Fruit fly (Drosophila melanogaster) whole organism, embryonic: ENCODE measurements around the gene MED28.

Experiments
- ATbp ChIP-seq: fragments of 200-800 bp; sonication (Bioruptor generic); optimal IDR thresholded peaks from 2 replicates; lab custom pipeline; 2017; ENCODE audit warnings: missing biosample characterization, mild to moderate bottlenecking, missing genetic modification characterization, missing genetic modification reagents
- Ada2b ChIP-seq: fragments of 200-800 bp; sonication (Bioruptor generic); IDR thresholded peaks from 2 replicates; pipeline ENCODE4 v1.3.6; 2022; ENCODE audit warnings: missing biosample characterization, missing genetic modification characterization
- Atf-2 ChIP-seq: fragments of 200-800 bp; sonication (Bioruptor generic); optimal IDR thresholded peaks from 2 replicates; lab custom pipeline; 2016; ENCODE audit warnings: missing biosample characterization, missing genetic modification characterization
- Atf3 ChIP-seq: fragments of 200-800 bp; sonication (Bioruptor generic); optimal IDR thresholded peaks from 3 replicates; lab custom pipeline; 2016; ENCODE audit warnings: missing biosample characterization, missing genetic modification characterization
- B-H2 ChIP-seq: fragments of 200-800 bp; sonication (Bioruptor generic); optimal IDR thresholded peaks from 2 replicates; lab custom pipeline; 2018; ENCODE audit warnings: missing biosample characterization, mild to moderate bottlenecking, missing genetic modification characterization
- Bdp1 ChIP-seq: fragments of 200-800 bp; sonication (Bioruptor generic); optimal IDR thresholded peaks from 3 replicates; lab custom pipeline; 2016; ENCODE audit warnings: missing biosample characterization, missing genetic modification characterization
- CG10959 ChIP-seq: fragments of 200-800 bp; sonication (Bioruptor generic); IDR thresholded peaks from 2 replicates; pipeline ENCODE4 v1.3.6; 2022; ENCODE audit warnings: missing biosample characterization, missing genetic modification characterization
- CG12155 ChIP-seq: fragments of 200-800 bp; sonication (Bioruptor generic); optimal IDR thresholded peaks from 3 replicates; lab custom pipeline; 2016; ENCODE audit warnings: missing biosample characterization, missing genetic modification characterization
- CG15073 ChIP-seq: fragments of 200-800 bp; sonication (Bioruptor generic); optimal IDR thresholded peaks from 2 replicates; lab custom pipeline; 2016; ENCODE audit warnings: missing biosample characterization, missing genetic modification characterization
- CG1647 ChIP-seq: fragments of 200-800 bp; sonication (Bioruptor generic); optimal IDR thresholded peaks from 3 replicates; lab custom pipeline; 2016; ENCODE audit warnings: missing biosample characterization, missing genetic modification characterization
- CG16863 ChIP-seq: fragments of 200-800 bp; sonication (Bioruptor generic); optimal IDR thresholded peaks from 3 replicates; lab custom pipeline; 2016; ENCODE audit warnings: missing biosample characterization, missing genetic modification characterization
- CG17829 ChIP-seq: fragments of 200-800 bp; optimal IDR thresholded peaks from 2 replicates; lab custom pipeline; 2019; ENCODE audit warnings: missing biosample characterization, mild to moderate bottlenecking, missing genetic modification characterization, moderate library complexity
- CG18476 ChIP-seq: fragments of 200-800 bp; sonication (Bioruptor generic); optimal IDR thresholded peaks from 2 replicates; lab custom pipeline; 2016; ENCODE audit warnings: missing biosample characterization, mild to moderate bottlenecking, missing genetic modification characterization
- CG2712 ChIP-seq: fragments of 200-800 bp; optimal IDR thresholded peaks from 3 replicates; lab custom pipeline; 2019; ENCODE audit warnings: missing biosample characterization, mild to moderate bottlenecking, missing genetic modification characterization, moderate library complexity
- CG2875 ChIP-seq: fragments of 200-800 bp; sonication (Bioruptor generic); optimal IDR thresholded peaks from 2 replicates; lab custom pipeline; 2017; ENCODE audit warnings: missing biosample characterization, mild to moderate bottlenecking, missing genetic modification characterization, missing genetic modification reagents
- CG30403 ChIP-seq: fragments of 200-800 bp; sonication (Bioruptor generic); optimal IDR thresholded peaks from 3 replicates; lab custom pipeline; 2016; ENCODE audit warnings: missing biosample characterization, missing genetic modification characterization
- CG31441 ChIP-seq: fragments of 200-800 bp; sonication (Bioruptor generic); IDR thresholded peaks from 2 replicates; pipeline ENCODE4 v1.3.6; 2022; ENCODE audit warnings: missing biosample characterization, missing genetic modification characterization
- CG34422 ChIP-seq: fragments of 200-800 bp; sonication (Bioruptor generic); IDR thresholded peaks from 3 replicates; pipeline ENCODE4 v1.3.6; 2022; ENCODE audit warnings: missing biosample characterization, missing genetic modification characterization
- CG4328 ChIP-seq: fragments of 200-800 bp; sonication (Bioruptor generic); optimal IDR thresholded peaks from 3 replicates; lab custom pipeline; 2017; ENCODE audit warnings: missing biosample characterization, missing genetic modification reagents, missing genetic modification characterization
- CG5180 ChIP-seq: fragments of 200-800 bp; sonication (Bioruptor generic); optimal IDR thresholded peaks from 3 replicates; lab custom pipeline; 2017; ENCODE audit warnings: missing biosample characterization, missing genetic modification characterization, mild to moderate bottlenecking, moderate library complexity, missing genetic modification reagents
- CG6689 ChIP-seq: fragments of 200-800 bp; sonication (Bioruptor generic); IDR thresholded peaks from 2 replicates; pipeline ENCODE4 v1.3.6; 2022; ENCODE audit warnings: missing biosample characterization, missing genetic modification characterization
- CG7357 ChIP-seq: fragments of 200-800 bp; sonication (Bioruptor generic); IDR thresholded peaks from 3 replicates; pipeline ENCODE4 v1.3.6; 2022; ENCODE audit warnings: missing biosample characterization, missing genetic modification characterization
- CG7556 ChIP-seq: fragments of 200-800 bp; sonication (Bioruptor generic); optimal IDR thresholded peaks from 2 replicates; lab custom pipeline; 2017; ENCODE audit warnings: missing biosample characterization, mild to moderate bottlenecking, missing genetic modification characterization
- CG8359 ChIP-seq: fragments of 200-800 bp; sonication (Bioruptor generic); optimal IDR thresholded peaks from 2 replicates; lab custom pipeline; 2017; ENCODE audit warnings: missing biosample characterization, mild to moderate bottlenecking, missing genetic modification characterization, borderline replicate concordance
- CTCF ChIP-seq: fragments of 200-800 bp; sonication (Bioruptor generic); optimal IDR thresholded peaks from 2 replicates; lab custom pipeline; 2017; ENCODE audit warnings: missing biosample characterization, mild to moderate bottlenecking, missing genetic modification characterization, moderate library complexity
- D ChIP-seq, 2 experiments: fragments of 200-800 bp in 1 of 2; fragments of >200 bp in 1 of 2; sonication (Bioruptor generic) in 1 of 2; optimal IDR thresholded peaks; 2 replicates in 1 of 2; 3 replicates in 1 of 2; lab custom pipeline; 2017; ENCODE audit warnings: mild to moderate bottlenecking in 1 of 2, missing biosample characterization in 1 of 2, missing genetic modification characterization in 1 of 2, missing genetic modification reagents in 1 of 2
- D19B ChIP-seq: fragments of 200-800 bp; sonication (Bioruptor generic); optimal IDR thresholded peaks from 2 replicates; lab custom pipeline; 2017; ENCODE audit warnings: missing biosample characterization, mild to moderate bottlenecking, missing genetic modification characterization
- Dek ChIP-seq: fragments of 200-800 bp; sonication (Bioruptor generic); optimal IDR thresholded peaks from 3 replicates; lab custom pipeline; 2019; ENCODE audit warnings: missing biosample characterization, mild to moderate bottlenecking, missing genetic modification characterization, moderate library complexity
- Dfd ChIP-seq, 2 experiments: fragments of >200 bp; optimal IDR thresholded peaks; 2 replicates each; lab custom pipeline; 2017; ENCODE audit warnings: missing biosample characterization in 2 of 2, missing genetic modification characterization in 2 of 2
- Dp ChIP-seq: fragments of 200-800 bp; sonication (Bioruptor generic); optimal IDR thresholded peaks from 2 replicates; lab custom pipeline; 2018; ENCODE audit warnings: missing biosample characterization, mild to moderate bottlenecking, missing genetic modification characterization, moderate library complexity
- Fer3 ChIP-seq: fragments of 200-800 bp; sonication (Bioruptor generic); optimal IDR thresholded peaks from 2 replicates; lab custom pipeline; 2018; ENCODE audit warnings: missing biosample characterization, mild to moderate bottlenecking, missing genetic modification characterization, moderate library complexity
- Lhr ChIP-seq: fragments of 200-800 bp; sonication (Bioruptor generic); optimal IDR thresholded peaks from 3 replicates; lab custom pipeline; 2017; ENCODE audit warnings: mild to moderate bottlenecking, missing biosample characterization, missing genetic modification reagents, missing genetic modification characterization
- Opbp ChIP-seq: fragments of 200-800 bp; sonication (Bioruptor generic); IDR thresholded peaks from 3 replicates; pipeline ENCODE4 v1.3.6; 2022; ENCODE audit warnings: missing biosample characterization, missing genetic modification characterization; ENCODE audit not compliant: partially characterized antibody
- Sry-δ ChIP-seq: fragments of 200-800 bp; sonication (Bioruptor generic); optimal IDR thresholded peaks from 2 replicates; lab custom pipeline; 2016; ENCODE audit warnings: missing biosample characterization, missing genetic modification characterization
- az2 ChIP-seq: fragments of 200-800 bp; sonication (Bioruptor generic); optimal IDR thresholded peaks from 3 replicates; lab custom pipeline; 2016; ENCODE audit warnings: missing biosample characterization, missing genetic modification characterization
- bsh ChIP-seq, 2 experiments: fragments of 200-800 bp; sonication (Bioruptor generic); optimal IDR thresholded peaks; 2 replicates each; lab custom pipeline; 2017 to 2018; ENCODE audit warnings: mild to moderate bottlenecking in 2 of 2, missing biosample characterization in 2 of 2, missing genetic modification characterization in 2 of 2, moderate library complexity in 1 of 2
- chm ChIP-seq: fragments of 200-800 bp; sonication (Bioruptor generic); IDR thresholded peaks from 2 replicates; pipeline ENCODE4 v1.3.6; 2022; ENCODE audit warnings: missing biosample characterization, missing genetic modification characterization
- ci ChIP-seq: fragments of 200-800 bp; sonication (Bioruptor generic); IDR thresholded peaks from 3 replicates; pipeline ENCODE4 v1.3.6; 2022; ENCODE audit warnings: missing biosample characterization, missing genetic modification characterization
- croc ChIP-seq: fragments of 200-800 bp; sonication (Bioruptor generic); conservative IDR thresholded peaks from 3 replicates; pipeline ENCODE4 v1.3.6; 2022; ENCODE audit warnings: missing biosample characterization, missing genetic modification characterization
- cwo ChIP-seq: fragments of 200-800 bp; sonication (Bioruptor generic); optimal IDR thresholded peaks from 3 replicates; lab custom pipeline; 2017; ENCODE audit warnings: missing biosample characterization, missing genetic modification characterization, mild to moderate bottlenecking, moderate library complexity, missing genetic modification reagents
- dimm ChIP-seq: fragments of 200-800 bp; sonication (Bioruptor generic); IDR thresholded peaks from 2 replicates; pipeline ENCODE4 v1.3.6; 2022; ENCODE audit warnings: missing biosample characterization, missing genetic modification characterization
- disco-r ChIP-seq: fragments of 200-800 bp; sonication (Bioruptor generic); optimal IDR thresholded peaks from 2 replicates; lab custom pipeline; 2016; ENCODE audit warnings: missing biosample characterization, missing genetic modification characterization
- inv ChIP-seq: fragments of 200-800 bp; sonication (Bioruptor generic); IDR thresholded peaks from 2 replicates; pipeline ENCODE4 v1.3.6; 2022; ENCODE audit warnings: missing biosample characterization, missing genetic modification characterization; ENCODE audit not compliant: partially characterized antibody
- kni ChIP-seq: fragments of 200-800 bp; sonication (Bioruptor generic); optimal IDR thresholded peaks from 3 replicates; lab custom pipeline; 2017; ENCODE audit warnings: mild to moderate bottlenecking, missing biosample characterization, missing genetic modification reagents, missing genetic modification characterization
- lbe ChIP-seq: fragments of 200-800 bp; sonication (Bioruptor generic); optimal IDR thresholded peaks from 2 replicates; lab custom pipeline; 2016; ENCODE audit warnings: missing biosample characterization, mild to moderate bottlenecking, missing genetic modification characterization
- lola ChIP-seq, 3 experiments: fragments of >200 bp in 2 of 3; fragments of 200-800 bp in 1 of 3; sonication (Bioruptor generic) in 1 of 3; optimal IDR thresholded peaks; 2 replicates each; lab custom pipeline; 2017 to 2019; ENCODE audit warnings: missing biosample characterization in 3 of 3, missing genetic modification characterization in 3 of 3, mild to moderate bottlenecking in 1 of 3, moderate library complexity in 1 of 3
- luna ChIP-seq: fragments of 200-800 bp; sonication (Bioruptor generic); optimal IDR thresholded peaks from 2 replicates; lab custom pipeline; 2016; ENCODE audit warnings: missing biosample characterization, missing genetic modification characterization
- pum ChIP-seq: fragments of 200-800 bp; sonication (Bioruptor generic); optimal IDR thresholded peaks from 2 replicates; lab custom pipeline; 2016; ENCODE audit warnings: missing biosample characterization, missing genetic modification characterization
- slp2 ChIP-seq: fragments of 200-800 bp; sonication (Bioruptor generic); optimal IDR thresholded peaks from 2 replicates; lab custom pipeline; 2016; ENCODE audit warnings: missing biosample characterization, missing genetic modification characterization
- ttk ChIP-seq: fragments of 200-800 bp; sonication (Bioruptor generic); IDR thresholded peaks from 2 replicates; pipeline ENCODE4 v2.1.2; 2022; ENCODE audit warnings: missing biosample characterization, missing genetic modification characterization
- zfh1 ChIP-seq: fragments of 200-800 bp; sonication (Bioruptor generic); IDR thresholded peaks from 3 replicates; pipeline ENCODE4 v1.3.6; 2022; ENCODE audit warnings: missing biosample characterization, missing genetic modification characterization

MED28 gene

dm6 chr3R:25489685-25490084 lies 12.9 kb downstream of the MED28 start (continued):
- TF ChIP-seq ci (GFP tag; lab: Robert Waterston, UW): no peak
- TF ChIP-seq Lhr: no peak
- no peak for TF ChIP-seq Dp (GFP tag; lab: Kevin White, UChicago)
- TF ChIP-seq Dek (tag; lab: Kevin White, UChicago): no peak
- TF ChIP-seq CG5180 (GFP tag; lab: Kevin White, UChicago): no peak
- TF ChIP-seq CG7357 (GFP tag; lab: Robert Waterston, UW): no peak
- TF ChIP-seq CG18476 (GFP tag; lab: Kevin White, UChicago): no peak
- TF ChIP-seq CG17829 (tag; lab: Kevin White, UChicago): no peak
- no peak for TF ChIP-seq bsh (GFP tag; optimal IDR thresholded peaks at IDR 0.05; lab: Kevin White, UChicago)
- TF ChIP-seq Fer3 (tag; lab: Kevin White, UChicago): no peak
- no peak for TF ChIP-seq CG2875 (GFP tag; lab: Kevin White, UChicago)
- TF ChIP-seq CG34422 (GFP tag; lab: Robert Waterston, UW): no peak
- TF ChIP-seq inv (GFP tag; lab: Robert Waterston, UW): peak; percentile 55
- TF ChIP-seq kni: no peak
- TF ChIP-seq lbe (GFP tag; lab: Kevin White, UChicago): no peak
- TF ChIP-seq disco-r (GFP tag; lab: Kevin White, UChicago): no peak
- no peak for TF ChIP-seq B-H2
- TF ChIP-seq luna (GFP tag; lab: Kevin White, UChicago): no peak
- no peak for TF ChIP-seq D (optimal IDR thresholded peaks at IDR 0.05; lab: Kevin White, UChicago)
- no peak for TF ChIP-seq D (GFP tag; optimal IDR thresholded peaks at IDR 0.05; lab: Kevin White, UChicago)
- no peak for TF ChIP-seq slp2 (GFP tag; lab: Kevin White, UChicago)
- peak; percentile 24 for TF ChIP-seq pum (GFP tag; lab: Kevin White, UChicago)
- TF ChIP-seq CG6689: no peak
- TF ChIP-seq CG8359: no peak
- no peak for TF ChIP-seq dimm (GFP tag; lab: Robert Waterston, UW)
- no peak for TF ChIP-seq CG2712 (tag; lab: Kevin White, UChicago)
- peak; percentile 28 for TF ChIP-seq Sry-δ
- no peak for TF ChIP-seq CG15073
- no peak for TF ChIP-seq CTCF (GFP tag; lab: Kevin White, UChicago)
- no peak for TF ChIP-seq Dfd (GFP tag; optimal IDR thresholded peaks at IDR 0.05; lab: Kevin White, UChicago)
- no peak for TF ChIP-seq chm (GFP tag; lab: Robert Waterston, UW)
- no peak for TF ChIP-seq ATbp (GFP tag; lab: Kevin White, UChicago)
- no peak for TF ChIP-seq CG10959 (GFP tag; lab: Robert Waterston, UW)
- TF ChIP-seq Opbp (GFP tag; lab: Robert Waterston, UW): peak; percentile 32; the same call in 1 of the 3 replicates
- no peak for TF ChIP-seq CG16863 (GFP tag; lab: Kevin White, UChicago)
- no peak for TF ChIP-seq cwo
- TF ChIP-seq CG4328: no peak
- TF ChIP-seq croc (GFP tag; lab: Robert Waterston, UW): no peak
- TF ChIP-seq Atf-2 (GFP tag; lab: Kevin White, UChicago): no peak
- no peak for TF ChIP-seq CG30403
- TF ChIP-seq Bdp1 (GFP tag; lab: Kevin White, UChicago): no peak
- no peak for TF ChIP-seq Atf3 (GFP tag; lab: Kevin White, UChicago)
- no peak for TF ChIP-seq lola (GFP tag; optimal IDR thresholded peaks at IDR 0.05; lab: Kevin White, UChicago)
- TF ChIP-seq CG7556: no peak
- TF ChIP-seq zfh1 (GFP tag; lab: Robert Waterston, UW): no peak
- no peak for TF ChIP-seq az2 (GFP tag; lab: Kevin White, UChicago)
- TF ChIP-seq CG12155 (GFP tag; lab: Kevin White, UChicago): no peak
- TF ChIP-seq Ada2b (GFP tag; lab: Robert Waterston, UW): no peak
- no peak for TF ChIP-seq ttk (GFP tag; lab: Robert Waterston, UW)
- no peak for TF ChIP-seq D19B
- no peak for TF ChIP-seq CG31441 (GFP tag; lab: Robert Waterston, UW)
- no peak for TF ChIP-seq CG1647 (GFP tag; lab: Kevin White, UChicago)
